Fruit fly (Drosophila melanogaster) Kc167 (cell line): ENCODE data around the gene Msp300.

Experiments
- Sin3A ChIP-seq: fragments of >200 bp; optimal IDR thresholded peaks from 2 replicates; lab custom pipeline; 2018; ENCODE audit warnings: missing external identifiers
- insv ChIP-seq: fragments of >200 bp; optimal IDR thresholded peaks from 3 replicates; lab custom pipeline; 2018; ENCODE audit warnings: missing external identifiers
- psq ChIP-seq: fragments of >200 bp; optimal IDR thresholded peaks from 2 replicates; lab custom pipeline; 2017; ENCODE audit warnings: missing external identifiers

dm6 chr2L:5149630-5150255 is 49.1 kb downstream of the Msp300 start:
- TF ChIP-seq psq (lab: Kevin White, UChicago) (no peak), insv (lab: Kevin White, UChicago) (no peak), Sin3A (lab: Kevin White, UChicago) (no peak)
